Worm (Caenorhabditis elegans): ENCODE measurements around the gene lin-32.

Gene lin-32

ce11 chrX:2231346-2231745 lies 1.4 kb upstream of the lin-32 start:
- TF ChIP-seq mdl-1 (tag; optimal IDR thresholded peaks at IDR 0.05) (no peak), aly-2 (tag; optimal IDR thresholded peaks at IDR 0.05) (no peak), Y55F3AM.14 (GFP tag; optimal IDR thresholded peaks at IDR 0.05) (no peak), lsy-2 (tag; optimal IDR thresholded peaks at IDR 0.05) (no peak), lin-13 (GFP tag; optimal IDR thresholded peaks at IDR 0.05) (no peak), crh-2 (tag; optimal IDR thresholded peaks at IDR 0.05) (no peak), unc-39 (tag; optimal IDR thresholded peaks at IDR 0.05) (no peak), ama-1 (optimal IDR thresholded peaks at IDR 0.05) (no peak), mbf-1 (tag; optimal IDR thresholded peaks at IDR 0.05) (no peak), peb-1 (tag; optimal IDR thresholded peaks at IDR 0.05) (no peak), zag-1 (tag; optimal IDR thresholded peaks at IDR 0.05) (no peak), sem-4 (tag; optimal IDR thresholded peaks at IDR 0.05) (no peak), fos-1 (tag; optimal IDR thresholded peaks at IDR 0.05) (no peak), nhr-129 (tag; optimal IDR thresholded peaks at IDR 0.05) (no peak), skn-1 (tag; optimal IDR thresholded peaks at IDR 0.05) (no peak), alr-1 (tag; optimal IDR thresholded peaks at IDR 0.05) (no peak), nhr-23 (tag; optimal IDR thresholded peaks at IDR 0.05) (no peak), nhr-237 (tag; optimal IDR thresholded peaks at IDR 0.05) (no peak), ztf-11 (tag; optimal IDR thresholded peaks at IDR 0.05) (no peak)

DNA sequence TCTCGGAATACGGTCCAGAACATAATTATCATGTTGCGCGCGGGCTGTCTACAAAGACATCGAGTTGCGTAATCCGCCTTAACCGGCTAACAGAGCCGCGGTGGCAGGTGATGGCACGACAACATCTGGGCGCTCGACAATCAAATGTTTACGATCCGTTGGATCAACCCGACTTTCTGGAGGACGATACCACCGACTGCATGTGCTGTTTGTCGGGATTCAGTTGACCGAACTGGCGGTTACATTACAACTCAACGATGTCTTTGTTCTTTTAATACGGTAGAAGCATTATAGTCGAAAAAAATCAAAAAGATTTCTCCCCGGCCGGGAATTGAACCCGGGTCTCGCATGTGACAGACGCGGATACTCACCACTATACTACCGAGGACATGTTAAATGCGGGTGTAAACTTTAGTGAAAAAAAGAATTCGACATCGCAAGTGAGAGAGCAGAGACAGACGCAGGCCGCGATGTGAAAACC lies 3.0 kb downstream of the lin-32 start:
- TF ChIP-seq crh-2 (tag; optimal IDR thresholded peaks at IDR 0.05) (peak; percentile 71), gmeb-1 (tag; optimal IDR thresholded peaks at IDR 0.05) (peak; percentile 44), lin-11 (tag; optimal IDR thresholded peaks at IDR 0.05) (peak; percentile 69), nhr-21 (tag; optimal IDR thresholded peaks at IDR 0.05) (peak; percentile 76), nhr-6 (tag; optimal IDR thresholded peaks at IDR 0.05) (peak; percentile 22), nhr-10 (tag; optimal IDR thresholded peaks at IDR 0.05) (no peak), sma-9 (GFP tag; optimal IDR thresholded peaks at IDR 0.05) (peak; percentile 81), sma-9 (tag; optimal IDR thresholded peaks at IDR 0.05) (no peak), snpc-4 (tag; optimal IDR thresholded peaks at IDR 0.05) (peak; percentile 48), dmd-4 (tag; optimal IDR thresholded peaks at IDR 0.05) (no peak), nhr-237 (tag; optimal IDR thresholded peaks at IDR 0.05) (no peak), skn-1 (tag; optimal IDR thresholded peaks at IDR 0.05) (no peak), zag-1 (tag; optimal IDR thresholded peaks at IDR 0.05) (peak; percentile 44), C34F6.9 (tag; optimal IDR thresholded peaks at IDR 0.05) (peak; percentile 55), ztf-11 (tag; optimal IDR thresholded peaks at IDR 0.05) (no peak), elt-3 (tag; optimal IDR thresholded peaks at IDR 0.05) (no peak), ceh-16 (tag; optimal IDR thresholded peaks at IDR 0.05) (no peak), sem-4 (tag; optimal IDR thresholded peaks at IDR 0.05) (peak; percentile 24), nhr-12 (tag; optimal IDR thresholded peaks at IDR 0.05) (no peak), sma-3 (GFP tag; optimal IDR thresholded peaks at IDR 0.05) (peak; percentile 55), nhr-11 (tag; optimal IDR thresholded peaks at IDR 0.05) (no peak), lin-13 (GFP tag; optimal IDR thresholded peaks at IDR 0.05) (peak; percentile 70), nhr-129 (tag; optimal IDR thresholded peaks at IDR 0.05) (peak; percentile 77), fos-1 (tag; optimal IDR thresholded peaks at IDR 0.05) (peak; percentile 38), ama-1 (optimal IDR thresholded peaks at IDR 0.05) (no peak), mbf-1 (tag; optimal IDR thresholded peaks at IDR 0.05) (no peak), peb-1 (tag; optimal IDR thresholded peaks at IDR 0.05) (no peak), nhr-23 (tag; optimal IDR thresholded peaks at IDR 0.05) (no peak), elt-1 (tag; optimal IDR thresholded peaks at IDR 0.05) (no peak), unc-39 (tag; optimal IDR thresholded peaks at IDR 0.05) (no peak), ztf-1 (GFP tag; conservative IDR thresholded peaks at IDR 0.05) (no peak), lsy-2 (tag; optimal IDR thresholded peaks at IDR 0.05) (peak; percentile 53 to 66), nhr-77 (tag; optimal IDR thresholded peaks at IDR 0.05) (no peak), aly-2 (tag; optimal IDR thresholded peaks at IDR 0.05) (no peak), R02D3.7 (tag; optimal IDR thresholded peaks at IDR 0.05) (no peak), mdl-1 (tag; optimal IDR thresholded peaks at IDR 0.05) (peak in 1 of 2 experiments; percentile 26), F13H6.1 (tag; optimal IDR thresholded peaks at IDR 0.05) (peak; percentile 54), ceh-82 (tag; optimal IDR thresholded peaks at IDR 0.05) (no peak), ztf-4 (tag; optimal IDR thresholded peaks at IDR 0.05) (no peak), Y55F3AM.14 (GFP tag; optimal IDR thresholded peaks at IDR 0.05) (peak; percentile 50), egl-27 (tag; optimal IDR thresholded peaks at IDR 0.05) (no peak), lin-39 (tag; optimal IDR thresholded peaks at IDR 0.05) (no peak), ZK546.5 (tag; optimal IDR thresholded peaks at IDR 0.05) (no peak), unc-62 (GFP tag; optimal IDR thresholded peaks at IDR 0.05) (no peak), unc-55 (GFP tag; optimal IDR thresholded peaks at IDR 0.05) (peak; percentile 76), alr-1 (tag; optimal IDR thresholded peaks at IDR 0.05) (no peak), blmp-1 (tag; optimal IDR thresholded peaks at IDR 0.05; ENCODE audit: insufficient read depth) (no peak), nhr-25 (tag; optimal IDR thresholded peaks at IDR 0.05) (peak; percentile 41), mab-5 (tag; optimal IDR thresholded peaks at IDR 0.05) (no peak)

All from whole organism, L2 larva.